Worm (Caenorhabditis elegans): ENCODE measurements around the gene clec-141.

- TF ChIP-seq T26A8.4 (GFP tag; IDR thresholded peaks at IDR 0.05) (no peak), nhr-28 (tag; optimal IDR thresholded peaks at IDR 0.05) (no peak), nhr-237 (tag; optimal IDR thresholded peaks at IDR 0.05) (no peak), F10B5.3 (tag; optimal IDR thresholded peaks at IDR 0.05) (no peak), lsy-2 (tag; optimal IDR thresholded peaks at IDR 0.05) (no peak), nhr-76 (tag; optimal IDR thresholded peaks at IDR 0.05) (no peak), egl-27 (tag; optimal IDR thresholded peaks at IDR 0.05) (no peak), aly-2 (tag; optimal IDR thresholded peaks at IDR 0.05) (no peak), ztf-7 (tag; optimal IDR thresholded peaks at IDR 0.05) (no peak), snpc-4 (tag; optimal IDR thresholded peaks at IDR 0.05) (no peak)
Measured at ce11 chrII:5391447-5391846, 16.0 kb downstream of the clec-141 start.
